Fruit fly (Drosophila melanogaster): ENCODE results near the gene Syx7.

DNA sequence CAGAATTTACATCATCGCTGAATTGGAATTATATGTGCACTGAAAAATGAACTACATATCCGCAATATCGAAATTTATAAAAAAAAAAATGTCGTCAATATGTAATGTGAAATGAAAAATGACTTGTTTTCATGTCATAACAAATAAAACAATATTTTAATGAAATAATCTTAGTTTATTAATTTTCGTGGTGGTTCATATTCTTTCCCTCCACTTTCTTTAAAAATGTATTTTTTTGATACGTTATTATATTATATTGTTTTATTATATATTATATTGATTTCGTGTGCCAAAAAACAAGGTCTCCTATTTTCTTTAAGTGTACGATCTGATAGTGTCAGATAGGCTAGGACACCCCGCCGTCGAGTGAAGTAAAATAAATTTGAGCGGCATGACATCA is 31.3 kb upstream of the Syx7 start:
- TF ChIP-seq CG9948 (tag; optimal IDR thresholded peaks at IDR 0.05), result no peak
- no peak for TF ChIP-seq CG34367 (tag; optimal IDR thresholded peaks at IDR 0.05)
- peak; percentile 9 for TF ChIP-seq Pif1A (GFP tag; optimal IDR thresholded peaks at IDR 0.05)
- TF ChIP-seq CG15710 (tag; optimal IDR thresholded peaks at IDR 0.05), result no peak
- no peak for TF ChIP-seq CG13204 (GFP tag; optimal IDR thresholded peaks at IDR 0.05)

Data from whole organism, pupa.